Worm (Caenorhabditis elegans) whole organism, L4 larva: ENCODE results near the gene F55E10.1.

Experiments used
- D1046.2 ChIP-seq: fragments of 200-800 bp; sonication (Bioruptor generic); IDR thresholded peaks from 2 replicates; pipeline ENCODE4 v1.3.6; 2022; ENCODE audit warnings: missing genetic modification characterization, missing compliant biosample characterization
- F10B5.3 ChIP-seq: sonication (generic microtip); optimal IDR thresholded peaks from 2 replicates; lab custom pipeline; 2016; ENCODE audit warnings: mild to moderate bottlenecking, missing genetic modification characterization, missing compliant biosample characterization
- F26F4.8 ChIP-seq: fragments of 200-800 bp; sonication (Bioruptor generic); conservative IDR thresholded peaks from 2 replicates; pipeline ENCODE4 v1.3.6; 2022; ENCODE audit warnings: missing genetic modification characterization, missing compliant biosample characterization
- F37D6.2 ChIP-seq: sonication (generic microtip); optimal IDR thresholded peaks from 2 replicates; lab custom pipeline; 2016; ENCODE audit warnings: mild to moderate bottlenecking, missing genetic modification characterization, missing compliant biosample characterization
- F44E2.7 ChIP-seq: fragments of 200-800 bp; sonication (Bioruptor generic); IDR thresholded peaks from 2 replicates; pipeline ENCODE4 v2.1.2; 2022; ENCODE audit warnings: missing genetic modification characterization, missing compliant biosample characterization
- R02D3.7 ChIP-seq: fragments of 150-350 bp; sonication (generic microtip); optimal IDR thresholded peaks from 3 replicates; lab custom pipeline; 2014; ENCODE audit warnings: missing biosample characterization, missing genetic modification characterization
- T20F7.1 ChIP-seq: fragments of 200-800 bp; sonication (Bioruptor generic); optimal IDR thresholded peaks from 2 replicates; lab custom pipeline; 2018; ENCODE audit warnings: mild to moderate bottlenecking, missing genetic modification characterization, missing compliant biosample characterization
- T26A8.4 ChIP-seq: fragments of 200-800 bp; sonication (Bioruptor generic); IDR thresholded peaks from 2 replicates; pipeline ENCODE4 v1.3.6; 2022; ENCODE audit warnings: missing genetic modification characterization, missing compliant biosample characterization
- Y105C5A.15 ChIP-seq: fragments of 200-800 bp; sonication (Bioruptor generic); IDR thresholded peaks from 2 replicates; pipeline ENCODE4 v1.3.6; 2022; ENCODE audit warnings: missing genetic modification characterization, missing compliant biosample characterization
- Y48G9A.11 ChIP-seq: fragments of 200-800 bp; sonication (Bioruptor generic); IDR thresholded peaks from 2 replicates; pipeline ENCODE4 v1.3.6; 2022; ENCODE audit warnings: missing genetic modification reagents, missing genetic modification characterization, missing compliant biosample characterization
- ZK546.5 ChIP-seq, 2 experiments: sonication (generic microtip); optimal IDR thresholded peaks; 2 replicates each; lab custom pipeline; 2017; ENCODE audit warnings: missing biosample characterization in 2 of 2, missing genetic modification characterization in 2 of 2
- arid-1 ChIP-seq: fragments of 200-800 bp; sonication (Bioruptor generic); conservative IDR thresholded peaks from 2 replicates; pipeline ENCODE4 v1.3.6; 2022; ENCODE audit warnings: missing genetic modification reagents, missing genetic modification characterization, missing compliant biosample characterization
- ceh-32 ChIP-seq: sonication (generic microtip); optimal IDR thresholded peaks from 2 replicates; lab custom pipeline; 2016; ENCODE audit warnings: mild to moderate bottlenecking, missing genetic modification characterization, missing compliant biosample characterization; ENCODE audit not compliant: poor library complexity
- ceh-62 ChIP-seq: sonication (generic microtip); optimal IDR thresholded peaks from 2 replicates; lab custom pipeline; 2017; ENCODE audit warnings: missing biosample characterization, missing genetic modification characterization
- cey-2 ChIP-seq: sonication (generic microtip); optimal IDR thresholded peaks from 3 replicates; lab custom pipeline; 2017; ENCODE audit warnings: missing genetic modification characterization, mild to moderate bottlenecking, missing compliant biosample characterization, antibody characterized with exemption, borderline replicate concordance; ENCODE audit not compliant: insufficient read depth
- ctbp-1 ChIP-seq: fragments of 200-800 bp; sonication (Bioruptor generic); IDR thresholded peaks from 2 replicates; pipeline ENCODE4 v1.3.6; 2022; ENCODE audit warnings: missing genetic modification reagents, missing genetic modification characterization, missing compliant biosample characterization
- daf-16 ChIP-seq, 3 experiments: sonication (generic microtip); optimal IDR thresholded peaks; 2 replicates each; lab custom pipeline; 2016 to 2017; ENCODE audit warnings: missing genetic modification characterization in 3 of 3, missing genetic modification reagents in 3 of 3, mild to moderate bottlenecking in 2 of 3, missing compliant biosample characterization in 2 of 3, missing biosample characterization in 1 of 3, moderate library complexity in 1 of 3
- daf-8 ChIP-seq: fragments of 200-800 bp; sonication (Bioruptor generic); IDR thresholded peaks from 2 replicates; pipeline ENCODE4 v1.3.6; 2022; ENCODE audit warnings: missing genetic modification characterization, missing compliant biosample characterization
- dve-1 ChIP-seq: sonication (generic microtip); optimal IDR thresholded peaks from 2 replicates; lab custom pipeline; 2017; ENCODE audit warnings: antibody characterized with exemption, mild to moderate bottlenecking, missing genetic modification characterization, missing compliant biosample characterization; ENCODE audit not compliant: insufficient read depth
- egl-43 ChIP-seq: fragments of 200-800 bp; sonication (Bioruptor generic); IDR thresholded peaks from 2 replicates; pipeline ENCODE4 v1.3.6; 2022; ENCODE audit warnings: missing genetic modification reagents, missing genetic modification characterization, missing compliant biosample characterization
- hlh-11 ChIP-seq: fragments of 200-800 bp; sonication (Bioruptor generic); optimal IDR thresholded peaks from 2 replicates; lab custom pipeline; 2018; ENCODE audit warnings: mild to moderate bottlenecking, missing genetic modification characterization, missing compliant biosample characterization
- hmg-1.1 ChIP-seq: fragments of 200-800 bp; sonication (Bioruptor generic); IDR thresholded peaks from 2 replicates; pipeline ENCODE4 v1.3.6; 2022; ENCODE audit warnings: missing genetic modification reagents, missing genetic modification characterization, missing compliant biosample characterization
- lim-7 ChIP-seq: fragments of 200-800 bp; sonication (Bioruptor generic); IDR thresholded peaks from 2 replicates; pipeline ENCODE4 v1.3.6; 2022; ENCODE audit warnings: missing genetic modification characterization, missing compliant biosample characterization
- lin-1 ChIP-seq: fragments of 200-800 bp; sonication (Bioruptor generic); IDR thresholded peaks from 2 replicates; pipeline ENCODE4 v1.3.6; 2022; ENCODE audit warnings: missing genetic modification reagents, missing genetic modification characterization, missing compliant biosample characterization
- lin-29 ChIP-seq: fragments of 200-800 bp; sonication (Bioruptor generic); IDR thresholded peaks from 2 replicates; pipeline ENCODE4 v1.3.6; 2022; ENCODE audit warnings: missing genetic modification reagents, missing genetic modification characterization, missing compliant biosample characterization
- lin-38 ChIP-seq: fragments of 200-800 bp; sonication (Bioruptor generic); IDR thresholded peaks from 2 replicates; pipeline ENCODE4 v1.3.6; 2022; ENCODE audit warnings: missing genetic modification reagents, missing genetic modification characterization, missing compliant biosample characterization
- lir-3 ChIP-seq: sonication (generic microtip); optimal IDR thresholded peaks from 2 replicates; lab custom pipeline; 2016; ENCODE audit warnings: mild to moderate bottlenecking, missing genetic modification characterization, missing compliant biosample characterization
- madf-5 ChIP-seq, 2 experiments: fragments of 200-800 bp; sonication (Bioruptor generic); IDR thresholded peaks; 2 replicates each; pipeline ENCODE4 v1.3.6; 2022; ENCODE audit warnings: missing compliant biosample characterization in 2 of 2, missing genetic modification characterization in 2 of 2
- mdl-1 ChIP-seq, 2 experiments: fragments of 150-350 bp in 1 of 2; sonication (generic microtip) in 1 of 2; optimal IDR thresholded peaks; 2 replicates each; lab custom pipeline; 2014 to 2017; ENCODE audit warnings: missing biosample characterization in 2 of 2, missing genetic modification characterization in 2 of 2
- mep-1 ChIP-seq: fragments of 150-350 bp; sonication (generic microtip); optimal IDR thresholded peaks from 3 replicates; lab custom pipeline; 2014; ENCODE audit warnings: missing biosample characterization, missing genetic modification characterization
- mxl-3 ChIP-seq: fragments of 200-800 bp; sonication (Bioruptor generic); optimal IDR thresholded peaks from 2 replicates; lab custom pipeline; 2018; ENCODE audit warnings: mild to moderate bottlenecking, missing genetic modification characterization, missing compliant biosample characterization
- nhr-102 ChIP-seq: sonication (generic microtip); optimal IDR thresholded peaks from 2 replicates; lab custom pipeline; 2016; ENCODE audit warnings: mild to moderate bottlenecking, missing genetic modification characterization, moderate library complexity, missing compliant biosample characterization
- nhr-25 ChIP-seq: sonication (generic microtip); optimal IDR thresholded peaks from 2 replicates; lab custom pipeline; 2017; ENCODE audit warnings: missing genetic modification characterization, mild to moderate bottlenecking, missing compliant biosample characterization, antibody characterized with exemption, moderate library complexity, borderline replicate concordance; ENCODE audit not compliant: insufficient read depth
- nhr-42 ChIP-seq: fragments of 200-800 bp; sonication (Bioruptor generic); IDR thresholded peaks from 2 replicates; pipeline ENCODE4 v1.3.6; 2022; ENCODE audit warnings: missing genetic modification characterization, missing compliant biosample characterization
- nhr-76 ChIP-seq: fragments of 150-350 bp; optimal IDR thresholded peaks from 2 replicates; lab custom pipeline; 2014; ENCODE audit warnings: missing biosample characterization, missing genetic modification characterization
- nhr-77 ChIP-seq: fragments of 150-350 bp; optimal IDR thresholded peaks from 2 replicates; lab custom pipeline; 2014; ENCODE audit warnings: missing biosample characterization, missing genetic modification characterization
- pha-4 ChIP-seq, 2 experiments: fragments of 150-350 bp in 1 of 2; fragments of 200-800 bp in 1 of 2; sonication (Bioruptor generic) in 1 of 2; IDR thresholded peaks in 1 of 2; optimal IDR thresholded peaks in 1 of 2; 2 replicates each; pipeline versions ENCODE4 v1.3.6 to Lab custom; 2014 to 2022; ENCODE audit warnings: missing genetic modification characterization in 2 of 2, missing genetic modification reagents in 2 of 2, missing biosample characterization in 1 of 2, missing compliant biosample characterization in 1 of 2
- php-3 ChIP-seq: fragments of 200-800 bp; sonication (Bioruptor generic); IDR thresholded peaks from 2 replicates; pipeline ENCODE4 v1.3.6; 2022; ENCODE audit warnings: missing genetic modification reagents, missing genetic modification characterization, missing compliant biosample characterization
- rbr-2 ChIP-seq: sonication (generic microtip); optimal IDR thresholded peaks from 2 replicates; lab custom pipeline; 2016; ENCODE audit warnings: missing genotype, missing genetic modification characterization, missing compliant biosample characterization
- saeg-2 ChIP-seq: fragments of 200-800 bp; sonication (Bioruptor generic); IDR thresholded peaks from 2 replicates; pipeline ENCODE4 v1.3.6; 2022; ENCODE audit warnings: missing genetic modification reagents, missing genetic modification characterization, missing compliant biosample characterization
- spr-1 ChIP-seq: sonication (generic microtip); optimal IDR thresholded peaks from 2 replicates; lab custom pipeline; 2016; ENCODE audit warnings: mild to moderate bottlenecking, missing genetic modification characterization, missing compliant biosample characterization
- spr-3 ChIP-seq: fragments of 200-800 bp; sonication (Bioruptor generic); optimal IDR thresholded peaks from 2 replicates; lab custom pipeline; 2018; ENCODE audit warnings: mild to moderate bottlenecking, missing genetic modification characterization, missing compliant biosample characterization
- tra-1 ChIP-seq: fragments of 200-800 bp; sonication (Bioruptor generic); IDR thresholded peaks from 2 replicates; pipeline ENCODE4 v1.3.6; 2022; ENCODE audit warnings: missing genetic modification reagents, missing genetic modification characterization, missing compliant biosample characterization
- vab-7 ChIP-seq: fragments of 200-800 bp; sonication (Bioruptor generic); IDR thresholded peaks from 2 replicates; pipeline ENCODE4 v1.3.6; 2022; ENCODE audit warnings: missing genetic modification reagents, missing genetic modification characterization, missing compliant biosample characterization
- zfp-3 ChIP-seq: fragments of 200-800 bp; sonication (Bioruptor generic); conservative IDR thresholded peaks from 2 replicates; pipeline ENCODE4 v1.3.6; 2022; ENCODE audit warnings: missing genetic modification reagents, missing genetic modification characterization, missing compliant biosample characterization
- ztf-11 ChIP-seq: fragments of 150-350 bp; optimal IDR thresholded peaks from 2 replicates; lab custom pipeline; 2014; ENCODE audit warnings: missing biosample characterization, missing genetic modification characterization

The F55E10.1 gene

ce11 chrX:8386068-8386851 lies 44.5 kb downstream of the F55E10.1 start:
- TF ChIP-seq tra-1 (GFP tag; lab: Robert Waterston, UW), result peak; percentile 19; the same call in 1 of the 2 replicates
- no peak for TF ChIP-seq T20F7.1 (GFP tag; lab: Kevin White, UChicago)
- no peak for TF ChIP-seq spr-3
- peak; percentile 16 for TF ChIP-seq hlh-11 (tag; lab: Kevin White, UChicago)
- 0 out of 2 replicates have a peak, but pooled peaks have one; percentile 43 for TF ChIP-seq php-3 (GFP tag; lab: Robert Waterston, UW)
- TF ChIP-seq R02D3.7, result no peak
- 0 out of 2 replicates have a peak, but pooled peaks have one; percentile 13 for TF ChIP-seq nhr-42 (GFP tag; lab: Robert Waterston, UW)
- no peak for TF ChIP-seq cey-2 (tag; lab: Kevin White, UChicago)
- TF ChIP-seq dve-1 (tag; lab: Kevin White, UChicago), result peak; percentile 2
- peak; percentile 66 for TF ChIP-seq rbr-2
- peak; percentile 3 for TF ChIP-seq ceh-32 (tag; lab: Kevin White, UChicago)
- TF ChIP-seq daf-8, result no peak
- 0 out of 2 replicates have a peak, but pooled peaks have one; percentile 39 for TF ChIP-seq F26F4.8 (GFP tag; lab: Robert Waterston, UW)
- TF ChIP-seq F10B5.3, result peak; percentile 49
- TF ChIP-seq nhr-76, result no peak
- peak; percentile 71; the same call in 1 of the 2 replicates for TF ChIP-seq pha-4 (GFP tag; IDR thresholded peaks at IDR 0.05; lab: Robert Waterston, UW)
- no peak for TF ChIP-seq pha-4 (tag; optimal IDR thresholded peaks at IDR 0.05; lab: Kevin White, UChicago)
- no peak for TF ChIP-seq F37D6.2
- no peak for TF ChIP-seq ceh-62
- TF ChIP-seq daf-16 (GFP tag; optimal IDR thresholded peaks at IDR 0.05; lab: Kevin White, UChicago), result peak; percentile 14
- peak; percentile 52 for TF ChIP-seq daf-16 (tag; optimal IDR thresholded peaks at IDR 0.05; lab: Kevin White, UChicago)
- TF ChIP-seq hmg-1.1 (GFP tag; lab: Robert Waterston, UW), result peak; percentile 83
- peak; percentile 36 for TF ChIP-seq nhr-102 (tag; lab: Kevin White, UChicago)
- TF ChIP-seq ztf-11, result no peak
- TF ChIP-seq vab-7, result peak; percentile 67
- TF ChIP-seq lim-7, result peak; percentile 80
- no peak for TF ChIP-seq ZK546.5 (tag; optimal IDR thresholded peaks at IDR 0.05; lab: Kevin White, UChicago)
- peak; percentile 77 for TF ChIP-seq ctbp-1 (GFP tag; lab: Robert Waterston, UW)
- TF ChIP-seq lin-38 (GFP tag; lab: Robert Waterston, UW), result peak; percentile 59
- 0 out of 2 replicates have a peak, but pooled peaks have one; percentile 32 for TF ChIP-seq saeg-2
- no peak for TF ChIP-seq mxl-3 (GFP tag; lab: Kevin White, UChicago)
- peak; percentile 12 for TF ChIP-seq spr-1 (tag; lab: Kevin White, UChicago)
- peak; percentile 60 for TF ChIP-seq nhr-25 (tag; lab: Kevin White, UChicago)
- TF ChIP-seq zfp-3 (GFP tag; lab: Robert Waterston, UW), result 0 out of 2 replicates have a peak, but pooled peaks have one; percentile 38
- peak; percentile 39 for TF ChIP-seq nhr-77 (tag; lab: Kevin White, UChicago)
- peak; percentile 60 for TF ChIP-seq Y48G9A.11
- no peak for TF ChIP-seq lir-3 (tag; lab: Kevin White, UChicago)
- TF ChIP-seq madf-5 (GFP tag; IDR thresholded peaks at IDR 0.05; lab: Robert Waterston, UW), result peak in 1 of 2 experiments; percentile 81; a peak in 1 of 4 replicates
- TF ChIP-seq lin-1 (GFP tag; lab: Robert Waterston, UW), result no peak
- TF ChIP-seq lin-29 (GFP tag; lab: Robert Waterston, UW), result no peak
- peak; percentile 51; the same call in 1 of the 2 replicates for TF ChIP-seq T26A8.4
- peak; percentile 61 for TF ChIP-seq mep-1 (tag; lab: Kevin White, UChicago)
- TF ChIP-seq Y105C5A.15 (GFP tag; lab: Robert Waterston, UW), result 0 out of 2 replicates have a peak, but pooled peaks have one; percentile 52
- TF ChIP-seq arid-1 (GFP tag; lab: Robert Waterston, UW), result peak; percentile 35; the same call in 1 of the 2 replicates
- peak; percentile 2 to 37 for TF ChIP-seq mdl-1 (tag; optimal IDR thresholded peaks at IDR 0.05; lab: Kevin White, UChicago)
- TF ChIP-seq egl-43, result peak; percentile 72
- TF ChIP-seq D1046.2, result peak; percentile 67; the same call in 1 of the 2 replicates
- TF ChIP-seq F44E2.7, result no peak
